Worm (Caenorhabditis elegans) whole organism, L2 larva: ENCODE results near the gene clec-74.

Experiments
- C34F6.9 ChIP-seq: fragments of 150-350 bp; optimal IDR thresholded peaks from 2 replicates; lab custom pipeline; 2014; ENCODE audit warnings: missing biosample characterization, missing genetic modification characterization
- F13H6.1 ChIP-seq: sonication (generic microtip); optimal IDR thresholded peaks from 2 replicates; lab custom pipeline; 2016; ENCODE audit warnings: missing genetic modification characterization, missing compliant biosample characterization
- R02D3.7 ChIP-seq: fragments of 150-350 bp; optimal IDR thresholded peaks from 2 replicates; lab custom pipeline; 2014; ENCODE audit warnings: missing biosample characterization, missing genetic modification characterization
- Y55F3AM.14 ChIP-seq: fragments of 200-800 bp; sonication (Bioruptor generic); optimal IDR thresholded peaks from 2 replicates; lab custom pipeline; 2018; ENCODE audit warnings: mild to moderate bottlenecking, missing genetic modification characterization, missing compliant biosample characterization
- alr-1 ChIP-seq: fragments of 150-350 bp; optimal IDR thresholded peaks from 2 replicates; lab custom pipeline; 2014; ENCODE audit warnings: missing biosample characterization, missing genetic modification characterization
- aly-2 ChIP-seq: fragments of 150-350 bp; optimal IDR thresholded peaks from 2 replicates; lab custom pipeline; 2014; ENCODE audit warnings: missing biosample characterization, missing genetic modification characterization
- ama-1 ChIP-seq: fragments of 150-350 bp; optimal IDR thresholded peaks from 2 replicates; lab custom pipeline; 2018; ENCODE audit warnings: inconsistent platforms
- blmp-1 ChIP-seq: sonication (generic microtip); optimal IDR thresholded peaks from 2 replicates; lab custom pipeline; 2017; ENCODE audit warnings: missing genetic modification characterization, mild to moderate bottlenecking, missing compliant biosample characterization, antibody characterized with exemption, moderate library complexity; ENCODE audit not compliant: insufficient read depth
- ceh-16 ChIP-seq: fragments of 150-350 bp; optimal IDR thresholded peaks from 2 replicates; lab custom pipeline; 2014; ENCODE audit warnings: missing biosample characterization, missing genetic modification characterization
- ceh-82 ChIP-seq: fragments of 150-350 bp; optimal IDR thresholded peaks from 2 replicates; lab custom pipeline; 2014; ENCODE audit warnings: missing biosample characterization, missing genetic modification characterization
- crh-2 ChIP-seq: sonication (generic microtip); optimal IDR thresholded peaks from 2 replicates; lab custom pipeline; 2017; ENCODE audit warnings: missing biosample characterization, missing genetic modification characterization
- dmd-4 ChIP-seq: sonication (generic microtip); optimal IDR thresholded peaks from 2 replicates; lab custom pipeline; 2017; ENCODE audit warnings: missing biosample characterization, missing genetic modification characterization
- egl-27 ChIP-seq: sonication (generic microtip); optimal IDR thresholded peaks from 3 replicates; lab custom pipeline; 2017; ENCODE audit warnings: missing biosample characterization, missing genetic modification reagents, missing genetic modification characterization
- elt-1 ChIP-seq: fragments of 150-350 bp; optimal IDR thresholded peaks from 2 replicates; lab custom pipeline; 2014; ENCODE audit warnings: missing biosample characterization, missing genetic modification characterization
- elt-3 ChIP-seq: sonication (generic microtip); optimal IDR thresholded peaks from 2 replicates; lab custom pipeline; 2017; ENCODE audit warnings: missing biosample characterization, missing genetic modification characterization
- fos-1 ChIP-seq: fragments of 150-350 bp; optimal IDR thresholded peaks from 2 replicates; lab custom pipeline; 2014; ENCODE audit warnings: missing biosample characterization, missing genetic modification characterization
- lin-11 ChIP-seq: fragments of 150-350 bp; sonication (generic microtip); optimal IDR thresholded peaks from 2 replicates; lab custom pipeline; 2014; ENCODE audit warnings: missing biosample characterization, missing genetic modification characterization, inconsistent platforms, mixed read lengths
- lin-13 ChIP-seq: fragments of 150-350 bp; optimal IDR thresholded peaks from 2 replicates; lab custom pipeline; 2014; ENCODE audit warnings: missing biosample characterization, missing genetic modification reagents, missing genetic modification characterization
- lsy-2 ChIP-seq, 2 experiments: fragments of 150-350 bp in 1 of 2; sonication (generic microtip) in 1 of 2; optimal IDR thresholded peaks; 2 replicates each; lab custom pipeline; 2014 to 2017; ENCODE audit warnings: missing biosample characterization in 2 of 2, missing genetic modification characterization in 2 of 2
- mbf-1 ChIP-seq: sonication (generic microtip); optimal IDR thresholded peaks from 2 replicates; lab custom pipeline; 2017; ENCODE audit warnings: missing biosample characterization, missing genetic modification characterization
- mdl-1 ChIP-seq, 2 experiments: fragments of 150-350 bp in 1 of 2; sonication (generic microtip) in 1 of 2; optimal IDR thresholded peaks; 2 replicates each; lab custom pipeline; 2017; ENCODE audit warnings: missing biosample characterization in 2 of 2, missing genetic modification characterization in 2 of 2
- nhr-10 ChIP-seq: sonication (generic microtip); optimal IDR thresholded peaks from 2 replicates; lab custom pipeline; 2017; ENCODE audit warnings: missing biosample characterization, missing genetic modification characterization
- nhr-11 ChIP-seq: fragments of 150-350 bp; optimal IDR thresholded peaks from 2 replicates; lab custom pipeline; 2014; ENCODE audit warnings: missing biosample characterization, missing genetic modification characterization
- nhr-12 ChIP-seq: fragments of 150-350 bp; optimal IDR thresholded peaks from 2 replicates; lab custom pipeline; 2014; ENCODE audit warnings: missing biosample characterization, missing genetic modification characterization
- nhr-129 ChIP-seq: fragments of 150-350 bp; optimal IDR thresholded peaks from 2 replicates; lab custom pipeline; 2014; ENCODE audit warnings: missing biosample characterization, missing genetic modification characterization
- nhr-237 ChIP-seq: fragments of 150-350 bp; optimal IDR thresholded peaks from 2 replicates; lab custom pipeline; 2014; ENCODE audit warnings: missing biosample characterization, missing genetic modification characterization
- nhr-25 ChIP-seq: fragments of 150-350 bp; sonication (generic microtip); optimal IDR thresholded peaks from 3 replicates; lab custom pipeline; 2014; ENCODE audit warnings: missing biosample characterization, missing genetic modification characterization
- nhr-6 ChIP-seq: fragments of 150-350 bp; optimal IDR thresholded peaks from 2 replicates; lab custom pipeline; 2014; ENCODE audit warnings: missing biosample characterization, missing genetic modification characterization
- nhr-77 ChIP-seq: fragments of 150-350 bp; optimal IDR thresholded peaks from 2 replicates; lab custom pipeline; 2014; ENCODE audit warnings: missing biosample characterization, missing genetic modification characterization
- peb-1 ChIP-seq: fragments of 150-350 bp; optimal IDR thresholded peaks from 2 replicates; lab custom pipeline; 2014; ENCODE audit warnings: missing biosample characterization, missing genetic modification characterization
- sem-4 ChIP-seq: fragments of 150-350 bp; optimal IDR thresholded peaks from 2 replicates; lab custom pipeline; 2014; ENCODE audit warnings: missing biosample characterization, missing genetic modification reagents, missing genetic modification characterization
- skn-1 ChIP-seq: sonication (generic microtip); optimal IDR thresholded peaks from 2 replicates; lab custom pipeline; 2017; ENCODE audit warnings: missing biosample characterization, missing genetic modification characterization
- sma-9 ChIP-seq, 2 experiments: fragments of 150-350 bp in 1 of 2; sonication (generic microtip) in 1 of 2; optimal IDR thresholded peaks; 2 replicates each; lab custom pipeline; 2014 to 2016; ENCODE audit warnings: missing genetic modification characterization in 2 of 2, mild to moderate bottlenecking in 1 of 2, missing biosample characterization in 1 of 2, missing compliant biosample characterization in 1 of 2, missing genetic modification reagents in 1 of 2, moderate library complexity in 1 of 2
- snpc-4 ChIP-seq: fragments of 150-350 bp; optimal IDR thresholded peaks from 2 replicates; lab custom pipeline; 2014; ENCODE audit warnings: missing biosample characterization, missing genetic modification characterization
- unc-55 ChIP-seq: fragments of 150-350 bp; sonication (generic microtip); optimal IDR thresholded peaks from 3 replicates; lab custom pipeline; 2014; ENCODE audit warnings: missing biosample characterization, missing genetic modification reagents, missing genetic modification characterization
- zag-1 ChIP-seq: fragments of 150-350 bp; optimal IDR thresholded peaks from 2 replicates; lab custom pipeline; 2014; ENCODE audit warnings: missing biosample characterization, missing genetic modification characterization
- ztf-1 ChIP-seq: fragments of 200-800 bp; sonication (Bioruptor generic); conservative IDR thresholded peaks from 2 replicates; pipeline ENCODE4 v1.3.6; 2022; ENCODE audit warnings: missing genetic modification characterization, missing compliant biosample characterization
- ztf-11 ChIP-seq: sonication (generic microtip); optimal IDR thresholded peaks from 2 replicates; lab custom pipeline; 2017; ENCODE audit warnings: missing biosample characterization, missing genetic modification characterization
- ztf-4 ChIP-seq: fragments of 150-350 bp; optimal IDR thresholded peaks from 2 replicates; lab custom pipeline; 2014; ENCODE audit warnings: missing biosample characterization, missing genetic modification characterization

The clec-74 gene

ce11 chrIV:3994318-3994717 lies 37.5 kb downstream of the clec-74 start, which contains the start of gene F47C12.13:
Gene F47C12.13 (minus strand): TSS chrIV:3994418.
- no peak for TF ChIP-seq ceh-16 (tag; lab: Kevin White, UChicago)
- TF ChIP-seq peb-1 = no peak
- TF ChIP-seq Y55F3AM.14 (GFP tag; lab: Kevin White, UChicago) = no peak
- no peak for TF ChIP-seq mdl-1 (tag; optimal IDR thresholded peaks at IDR 0.05; lab: Kevin White, UChicago)
- TF ChIP-seq elt-3 (tag; lab: Kevin White, UChicago) = no peak
- TF ChIP-seq nhr-129 (tag; lab: Kevin White, UChicago) = no peak
- TF ChIP-seq skn-1 (tag; lab: Kevin White, UChicago) = no peak
- no peak for TF ChIP-seq dmd-4 (tag; lab: Kevin White, UChicago)
- no peak for TF ChIP-seq sem-4
- no peak for TF ChIP-seq nhr-12 (tag; lab: Kevin White, UChicago)
- no peak for TF ChIP-seq aly-2 (tag; lab: Kevin White, UChicago)
- TF ChIP-seq mbf-1 = no peak
- TF ChIP-seq ama-1 (lab: Kevin White, UChicago) = no peak
- no peak for TF ChIP-seq lin-11 (tag; lab: Kevin White, UChicago)
- no peak for TF ChIP-seq ztf-11 (tag; lab: Kevin White, UChicago)
- no peak for TF ChIP-seq C34F6.9 (tag; lab: Kevin White, UChicago)
- no peak for TF ChIP-seq nhr-25
- no peak for TF ChIP-seq ceh-82

ce11 chrIV:3995384-3995783 lies 38.6 kb downstream of the clec-74 start, which contains the start of gene F47C12.7:
Gene F47C12.7 (minus strand): TSS chrIV:3995484.
- TF ChIP-seq elt-3 (tag; lab: Kevin White, UChicago) (no peak), sma-9 (GFP tag; optimal IDR thresholded peaks at IDR 0.05; lab: Kevin White, UChicago) (no peak), sma-9 (tag; optimal IDR thresholded peaks at IDR 0.05; lab: Kevin White, UChicago) (no peak), nhr-10 (tag; lab: Kevin White, UChicago) (no peak), snpc-4 (tag; lab: Kevin White, UChicago) (no peak), blmp-1 (tag; lab: Kevin White, UChicago) (no peak), egl-27 (tag; lab: Kevin White, UChicago) (no peak), nhr-237 (no peak), nhr-25 (no peak), unc-55 (GFP tag; lab: Kevin White, UChicago) (no peak), fos-1 (tag; lab: Kevin White, UChicago) (no peak), ceh-82 (no peak), elt-1 (tag; lab: Kevin White, UChicago) (no peak), mbf-1 (no peak), nhr-77 (no peak), nhr-6 (tag; lab: Kevin White, UChicago) (no peak), alr-1 (tag; lab: Kevin White, UChicago) (no peak), R02D3.7 (no peak), zag-1 (tag; lab: Kevin White, UChicago) (no peak), lin-11 (tag; lab: Kevin White, UChicago) (no peak), crh-2 (tag; lab: Kevin White, UChicago) (no peak)

ce11 chrIV:3998517-3998916 lies 41.7 kb downstream of the clec-74 start, which contains the start of gene F47C12.8:
Gene F47C12.8 (minus strand): TSS chrIV:3998617.
- TF ChIP-seq blmp-1 (tag; lab: Kevin White, UChicago) (no peak), ceh-82 (no peak), nhr-129 (tag; lab: Kevin White, UChicago) (no peak), nhr-10 (tag; lab: Kevin White, UChicago) (no peak), ztf-11 (tag; lab: Kevin White, UChicago) (no peak), nhr-11 (no peak), nhr-77 (no peak), C34F6.9 (tag; lab: Kevin White, UChicago) (no peak), nhr-25 (no peak)

ce11 chrIV:3999662-4000061 lies 42.9 kb downstream of the clec-74 start:
- no peak for TF ChIP-seq sem-4
- TF ChIP-seq nhr-12 (tag; lab: Kevin White, UChicago) = no peak
- no peak for TF ChIP-seq lin-13 (GFP tag; lab: Kevin White, UChicago)
- TF ChIP-seq zag-1 (tag; lab: Kevin White, UChicago) = no peak
- TF ChIP-seq ceh-16 (tag; lab: Kevin White, UChicago) = no peak
- TF ChIP-seq ztf-1 = no peak
- no peak for TF ChIP-seq lsy-2 (tag; optimal IDR thresholded peaks at IDR 0.05; lab: Kevin White, UChicago)
- no peak for TF ChIP-seq F13H6.1
- no peak for TF ChIP-seq ztf-4 (tag; lab: Kevin White, UChicago)
- no peak for TF ChIP-seq nhr-25
- TF ChIP-seq, all 48 proteins: peak for 0
